Fruit fly (Drosophila melanogaster): ENCODE measurements around the gene CG2113.

The CG2113 gene

dm6 chr3L:3037822-3038563, 43.0 kb downstream of the CG2113 start (continued):
- no peak for TF ChIP-seq CG8944 (GFP tag; optimal IDR thresholded peaks at IDR 0.05)
- TF ChIP-seq zfh2 (GFP tag; optimal IDR thresholded peaks at IDR 0.05) = no peak
- no peak for TF ChIP-seq CG3407 (GFP tag; optimal IDR thresholded peaks at IDR 0.05)
- TF ChIP-seq eve (GFP tag; optimal IDR thresholded peaks at IDR 0.05) = no peak
- no peak for TF ChIP-seq dan (GFP tag; IDR thresholded peaks at IDR 0.05)
- peak; percentile 49 for TF ChIP-seq odd (GFP tag; optimal IDR thresholded peaks at IDR 0.05)
- no peak for TF ChIP-seq Meics (GFP tag; optimal IDR thresholded peaks at IDR 0.05)
- no peak for TF ChIP-seq gem (tag; optimal IDR thresholded peaks at IDR 0.05)
- TF ChIP-seq tin (GFP tag; optimal IDR thresholded peaks at IDR 0.05) = no peak
- no peak; the same call in 1 of the 2 replicates for TF ChIP-seq tna (GFP tag; IDR thresholded peaks at IDR 0.05; ENCODE audit: partially characterized antibody)
- no peak for TF ChIP-seq Mes4 (GFP tag; optimal IDR thresholded peaks at IDR 0.05)
- no peak for TF ChIP-seq CG9876 (GFP tag; optimal IDR thresholded peaks at IDR 0.05)
- TF ChIP-seq CG17361 (GFP tag; IDR thresholded peaks at IDR 0.05) = no peak
- TF ChIP-seq Bteb2 (GFP tag; optimal IDR thresholded peaks at IDR 0.05) = no peak
- no peak for TF ChIP-seq Antp (GFP tag; optimal IDR thresholded peaks at IDR 0.05)
- TF ChIP-seq CG30403 (GFP tag; optimal IDR thresholded peaks at IDR 0.05) = no peak
- no peak for TF ChIP-seq D19B (GFP tag; optimal IDR thresholded peaks at IDR 0.05)
- 0 out of 2 replicates have a peak, but pooled peaks have one; percentile 16 for TF ChIP-seq CG1024 (GFP tag; IDR thresholded peaks at IDR 0.05)
- no peak for TF ChIP-seq CG2678 (tag; optimal IDR thresholded peaks at IDR 0.05)
- no peak for TF ChIP-seq CG14050 (GFP tag; IDR thresholded peaks at IDR 0.05)
- no peak for TF ChIP-seq CG14014 (GFP tag; IDR thresholded peaks at IDR 0.05)
- TF ChIP-seq D (optimal IDR thresholded peaks at IDR 0.05) = no peak
- no peak for TF ChIP-seq D (GFP tag; optimal IDR thresholded peaks at IDR 0.05)
- TF ChIP-seq amos (GFP tag; IDR thresholded peaks at IDR 0.05; ENCODE audit: partially characterized antibody) = peak; percentile 37
- no peak for TF ChIP-seq CG12236 (GFP tag; optimal IDR thresholded peaks at IDR 0.05)
- TF ChIP-seq BtbVII (GFP tag; optimal IDR thresholded peaks at IDR 0.05) = no peak
- TF ChIP-seq CG11560 (tag; IDR thresholded peaks at IDR 0.05) = no peak
- TF ChIP-seq CG7987 (GFP tag; optimal IDR thresholded peaks at IDR 0.05) = peak; percentile 21
- TF ChIP-seq gce (GFP tag; IDR thresholded peaks at IDR 0.05) = peak; percentile 18; the same call in 1 of the 3 replicates
- TF ChIP-seq onecut (GFP tag; IDR thresholded peaks at IDR 0.05) = peak; percentile 73
- TF ChIP-seq rib (GFP tag; IDR thresholded peaks at IDR 0.05) = peak; percentile 39; the same call in 1 of the 2 replicates
- peak; percentile 22; the same call in 1 of the 2 replicates for TF ChIP-seq CG13287 (GFP tag; IDR thresholded peaks at IDR 0.05; ENCODE audit: partially characterized antibody)
- TF ChIP-seq CG9437 (GFP tag; optimal IDR thresholded peaks at IDR 0.05) = no peak
- peak; percentile 27 for TF ChIP-seq kah (GFP tag; optimal IDR thresholded peaks at IDR 0.05)
- TF ChIP-seq CG3995 (GFP tag; optimal IDR thresholded peaks at IDR 0.05) = no peak
- TF ChIP-seq psq (GFP tag; optimal IDR thresholded peaks at IDR 0.05) = peak; percentile 75
- no peak for TF ChIP-seq wdn (GFP tag; IDR thresholded peaks at IDR 0.05)
- no peak for TF ChIP-seq hbn (GFP tag; IDR thresholded peaks at IDR 0.05; ENCODE audit: partially characterized antibody)
- peak; percentile 40 for TF ChIP-seq CrebB (tag; optimal IDR thresholded peaks at IDR 0.05)
- peak; percentile 20 for TF ChIP-seq oc (tag; optimal IDR thresholded peaks at IDR 0.05)
- TF ChIP-seq lab (GFP tag; optimal IDR thresholded peaks at IDR 0.05) = peak; percentile 22
- TF ChIP-seq aop (GFP tag; IDR thresholded peaks at IDR 0.05) = no peak
- TF ChIP-seq vnd (GFP tag; IDR thresholded peaks at IDR 0.05; ENCODE audit: partially characterized antibody) = 0 out of 3 replicates have a peak, but pooled peaks have one; percentile 15
- TF ChIP-seq PHDP (tag; optimal IDR thresholded peaks at IDR 0.05) = no peak
- TF ChIP-seq kay (GFP tag; optimal IDR thresholded peaks at IDR 0.05) = no peak
- TF ChIP-seq Vsx1 (GFP tag; optimal IDR thresholded peaks at IDR 0.05) = no peak
- TF ChIP-seq CG10366 (GFP tag; IDR thresholded peaks at IDR 0.05) = no peak
- no peak for TF ChIP-seq CG9797 (GFP tag; optimal IDR thresholded peaks at IDR 0.05)
- TF ChIP-seq CG8290 (GFP tag; optimal IDR thresholded peaks at IDR 0.05) = no peak
- TF ChIP-seq CG8290 (tag; optimal IDR thresholded peaks at IDR 0.05) = peak in 1 of 2 experiments; percentile 14

All from whole organism, embryonic.